Worm (Caenorhabditis elegans) whole organism, early embryonic: Measurements from ENCODE around the gene gly-6.

ENCODE experiments used
- B0310.2 ChIP-seq: sonication (generic microtip); optimal IDR thresholded peaks from 2 replicates; lab custom pipeline; 2016; ENCODE audit warnings: mild to moderate bottlenecking, missing genetic modification characterization, missing compliant biosample characterization
- F13C5.2 ChIP-seq: sonication (generic microtip); optimal IDR thresholded peaks from 2 replicates; lab custom pipeline; 2017; ENCODE audit warnings: mild to moderate bottlenecking, missing genetic modification characterization, inconsistent platforms, missing compliant biosample characterization
- aly-1 ChIP-seq: sonication (generic microtip); optimal IDR thresholded peaks from 2 replicates; lab custom pipeline; 2016; ENCODE audit warnings: missing genetic modification characterization, missing compliant biosample characterization
- ama-1 ChIP-seq: fragments of 150-350 bp; optimal IDR thresholded peaks from 2 replicates; lab custom pipeline; 2014
- ceh-13 ChIP-seq: fragments of 200-800 bp; sonication (Bioruptor generic); optimal IDR thresholded peaks from 2 replicates; lab custom pipeline; 2018; ENCODE audit warnings: mild to moderate bottlenecking, missing genetic modification characterization, missing compliant biosample characterization
- ceh-36 ChIP-seq: sonication (generic microtip); optimal IDR thresholded peaks from 2 replicates; lab custom pipeline; 2016; ENCODE audit warnings: missing genetic modification characterization, inconsistent platforms, missing compliant biosample characterization
- ets-7 ChIP-seq: sonication (generic microtip); optimal IDR thresholded peaks from 2 replicates; lab custom pipeline; 2016; ENCODE audit warnings: missing genotype, missing genetic modification characterization, missing compliant biosample characterization
- flt-1 ChIP-seq: fragments of 200-800 bp; sonication (Bioruptor generic); IDR thresholded peaks from 2 replicates; pipeline ENCODE4 v1.3.6; 2022; ENCODE audit warnings: missing genetic modification characterization, missing compliant biosample characterization
- hmbx-1 ChIP-seq: sonication (generic microtip); optimal IDR thresholded peaks from 2 replicates; lab custom pipeline; 2016; ENCODE audit warnings: mild to moderate bottlenecking, missing genetic modification characterization, missing compliant biosample characterization
- hmg-4 ChIP-seq: fragments of 200-800 bp; sonication (Bioruptor generic); optimal IDR thresholded peaks from 2 replicates; lab custom pipeline; 2018; ENCODE audit warnings: mild to moderate bottlenecking, missing genetic modification characterization, missing compliant biosample characterization
- hnd-1 ChIP-seq: sonication (generic microtip); optimal IDR thresholded peaks from 2 replicates; lab custom pipeline; 2016; ENCODE audit warnings: missing genetic modification characterization, missing compliant biosample characterization
- pes-1 ChIP-seq: fragments of 200-800 bp; sonication (Bioruptor generic); IDR thresholded peaks from 2 replicates; pipeline ENCODE4 v1.3.6; 2022; ENCODE audit warnings: missing genetic modification reagents, missing genetic modification characterization, missing compliant biosample characterization
- scrt-1 ChIP-seq: fragments of 200-800 bp; sonication (Bioruptor generic); IDR thresholded peaks from 2 replicates; pipeline ENCODE4 v1.3.6; 2022; ENCODE audit warnings: missing genetic modification characterization, missing compliant biosample characterization
- sea-1 ChIP-seq: fragments of 200-800 bp; sonication (Bioruptor generic); conservative IDR thresholded peaks from 2 replicates; pipeline ENCODE4 v1.3.6; 2022; ENCODE audit warnings: missing genetic modification characterization, missing compliant biosample characterization
- tbx-11 ChIP-seq: fragments of 200-800 bp; sonication (Bioruptor generic); IDR thresholded peaks from 2 replicates; pipeline ENCODE4 v1.3.6; 2022; ENCODE audit warnings: missing genetic modification characterization, missing compliant biosample characterization
- tbx-37 ChIP-seq: fragments of 200-800 bp; sonication (Bioruptor generic); conservative IDR thresholded peaks from 2 replicates; pipeline ENCODE4 v1.3.6; 2022; ENCODE audit warnings: missing genetic modification reagents, missing genetic modification characterization, missing compliant biosample characterization
- tra-4 ChIP-seq: sonication (generic microtip); optimal IDR thresholded peaks from 2 replicates; lab custom pipeline; 2017; ENCODE audit warnings: missing genetic modification characterization, missing compliant biosample characterization

The gly-6 gene

DNA sequence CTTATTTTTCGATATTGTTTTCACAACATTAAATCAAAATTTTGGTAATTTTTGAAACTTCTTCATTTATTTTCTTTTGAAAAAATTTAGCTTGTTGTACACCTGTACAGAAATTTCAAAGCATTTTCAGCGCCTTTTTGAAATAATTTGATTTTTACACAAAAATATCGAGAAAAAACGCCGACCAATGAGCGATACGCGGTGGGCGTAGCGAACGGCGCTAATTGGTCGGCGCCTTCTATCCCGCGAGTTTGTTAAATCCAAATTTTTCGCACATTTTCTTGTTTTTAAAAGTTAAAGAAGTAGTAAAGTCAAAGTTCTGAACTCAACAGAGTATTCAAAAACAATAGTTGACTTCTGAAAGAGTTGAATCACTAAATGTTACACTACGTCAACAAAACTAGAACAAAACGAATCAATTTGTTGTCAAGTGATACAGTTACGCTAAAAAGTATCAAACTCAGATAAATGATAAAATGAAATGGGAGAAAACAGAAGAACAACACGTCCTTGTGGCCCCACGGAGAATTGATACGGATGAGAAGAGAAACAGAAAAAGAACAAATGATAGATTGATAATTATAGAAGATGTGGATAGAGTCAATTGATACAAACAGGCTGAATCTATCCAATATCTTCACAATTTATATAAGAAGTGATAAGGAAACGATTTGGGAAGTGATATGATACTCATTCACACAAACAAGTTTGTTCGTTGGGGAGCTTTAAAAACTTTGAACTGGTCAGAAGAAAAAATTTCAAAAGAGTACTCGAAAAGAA lies 2.6 kb downstream of the gly-6 start:
- TF ChIP-seq hnd-1 (tag; lab: Kevin White, UChicago) = no peak
- TF ChIP-seq ets-7 (tag; lab: Kevin White, UChicago) = no peak
- TF ChIP-seq hmbx-1 (tag; lab: Kevin White, UChicago) = no peak
- no peak for TF ChIP-seq F13C5.2 (tag; lab: Kevin White, UChicago)
- no peak for TF ChIP-seq aly-1
- no peak for TF ChIP-seq flt-1 (GFP tag; lab: Robert Waterston, UW)
- TF ChIP-seq tbx-11 = no peak
- TF ChIP-seq ceh-36 (tag; lab: Kevin White, UChicago) = no peak
- no peak for TF ChIP-seq ceh-13 (GFP tag; lab: Kevin White, UChicago)
- no peak for TF ChIP-seq hmg-4 (GFP tag; lab: Kevin White, UChicago)
- TF ChIP-seq B0310.2 (tag; lab: Kevin White, UChicago) = no peak
- no peak for TF ChIP-seq tra-4
- no peak for TF ChIP-seq pes-1 (GFP tag; lab: Robert Waterston, UW)
- no peak for TF ChIP-seq sea-1
- TF ChIP-seq scrt-1 (GFP tag; lab: Robert Waterston, UW) = no peak
- no peak for TF ChIP-seq ama-1 (lab: Kevin White, UChicago)
- no peak for TF ChIP-seq tbx-37 (GFP tag; lab: Robert Waterston, UW)

DNA sequence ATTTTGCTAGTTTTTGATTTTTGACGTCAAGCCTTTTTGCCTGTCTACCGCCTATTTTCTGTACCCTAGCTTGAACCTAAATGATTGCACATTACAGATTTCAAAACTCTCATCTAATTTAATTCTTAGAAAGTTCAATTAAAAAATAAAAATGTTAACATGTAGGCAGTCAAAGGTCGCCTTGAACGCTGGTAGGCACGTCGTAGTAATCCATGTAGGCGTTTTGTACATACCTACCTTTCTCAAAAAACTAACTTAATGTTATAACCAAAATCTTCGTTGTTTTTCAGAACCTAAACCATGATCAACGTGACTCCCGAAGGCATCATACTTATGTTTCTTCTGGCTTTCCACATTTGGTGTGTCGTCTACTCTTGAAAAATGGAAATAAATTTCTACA lies 7.2 kb downstream of the gly-6 start, which contains the start of gene H38K22.9:
Gene H38K22.9 (plus strand): TSS at position 301 of the 400 bp plus-strand sequence.
- no peak for TF ChIP-seq hmg-4 (GFP tag; lab: Kevin White, UChicago)

DNA sequence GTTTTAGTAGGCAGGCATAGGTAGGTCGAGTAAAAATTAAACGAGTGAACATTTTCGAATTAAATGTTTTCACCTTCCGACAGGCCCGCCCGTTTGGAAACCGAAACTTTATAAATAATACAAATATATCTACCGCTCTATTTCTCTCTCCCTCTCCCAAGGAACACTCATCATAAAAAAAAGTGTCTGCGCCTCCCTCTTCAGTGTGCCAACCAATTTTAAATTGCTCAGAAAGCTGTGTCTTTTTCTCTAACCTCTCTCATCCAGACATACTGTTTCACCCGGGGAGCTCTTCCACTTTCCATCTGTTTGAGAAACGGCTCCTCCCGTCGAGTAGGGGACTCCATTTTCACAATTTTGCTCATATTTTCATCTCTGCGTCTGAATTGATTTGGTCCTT lies 7.9 kb downstream of the gly-6 start:
- TF ChIP-seq F13C5.2 (tag; lab: Kevin White, UChicago) = no peak
- no peak for TF ChIP-seq ceh-36 (tag; lab: Kevin White, UChicago)
- no peak for TF ChIP-seq hnd-1 (tag; lab: Kevin White, UChicago)
- TF ChIP-seq tbx-11 = no peak
- TF ChIP-seq sea-1 = no peak
- TF ChIP-seq tra-4 = no peak
- no peak for TF ChIP-seq flt-1 (GFP tag; lab: Robert Waterston, UW)
- no peak for TF ChIP-seq ceh-13 (GFP tag; lab: Kevin White, UChicago)

DNA sequence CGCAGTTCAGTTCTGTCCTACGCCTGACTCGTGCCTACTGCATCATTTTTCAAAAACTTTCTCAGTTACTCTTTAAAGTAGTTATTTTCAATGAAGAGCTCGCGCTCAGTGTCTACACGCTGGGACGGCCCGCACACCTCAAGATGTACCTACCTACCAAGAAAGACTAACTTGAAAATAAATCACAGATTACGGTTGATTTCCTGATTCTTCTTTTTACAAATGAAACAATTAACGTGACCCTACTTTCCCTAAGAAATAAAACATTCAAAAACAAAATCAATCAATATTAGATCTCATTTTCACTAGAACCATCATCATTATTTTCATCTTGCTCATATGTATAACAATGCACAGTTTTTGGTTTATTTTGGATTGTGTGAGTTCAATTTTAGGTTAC lies 9.6 kb downstream of the gly-6 start, which contains the start of gene H38K22.7:
Gene H38K22.7 (plus strand): TSS at position 301 of the 400 bp plus-strand sequence.
- no peak for TF ChIP-seq ets-7 (tag; lab: Kevin White, UChicago)
- TF ChIP-seq tbx-11 = no peak
- no peak for TF ChIP-seq B0310.2 (tag; lab: Kevin White, UChicago)
- TF ChIP-seq sea-1 = no peak
- no peak for TF ChIP-seq ceh-36 (tag; lab: Kevin White, UChicago)
- no peak for TF ChIP-seq ceh-13 (GFP tag; lab: Kevin White, UChicago)
- no peak for TF ChIP-seq tra-4
- no peak for TF ChIP-seq aly-1
- no peak for TF ChIP-seq hnd-1 (tag; lab: Kevin White, UChicago)
- no peak for TF ChIP-seq ama-1 (lab: Kevin White, UChicago)
- no peak for TF ChIP-seq F13C5.2 (tag; lab: Kevin White, UChicago)
- no peak for TF ChIP-seq flt-1 (GFP tag; lab: Robert Waterston, UW)
- no peak for TF ChIP-seq hmbx-1 (tag; lab: Kevin White, UChicago)
- TF ChIP-seq hmg-4 (GFP tag; lab: Kevin White, UChicago) = no peak
- no peak for TF ChIP-seq scrt-1 (GFP tag; lab: Robert Waterston, UW)
- no peak for TF ChIP-seq pes-1 (GFP tag; lab: Robert Waterston, UW)
- TF ChIP-seq tbx-37 (GFP tag; lab: Robert Waterston, UW) = no peak

DNA sequence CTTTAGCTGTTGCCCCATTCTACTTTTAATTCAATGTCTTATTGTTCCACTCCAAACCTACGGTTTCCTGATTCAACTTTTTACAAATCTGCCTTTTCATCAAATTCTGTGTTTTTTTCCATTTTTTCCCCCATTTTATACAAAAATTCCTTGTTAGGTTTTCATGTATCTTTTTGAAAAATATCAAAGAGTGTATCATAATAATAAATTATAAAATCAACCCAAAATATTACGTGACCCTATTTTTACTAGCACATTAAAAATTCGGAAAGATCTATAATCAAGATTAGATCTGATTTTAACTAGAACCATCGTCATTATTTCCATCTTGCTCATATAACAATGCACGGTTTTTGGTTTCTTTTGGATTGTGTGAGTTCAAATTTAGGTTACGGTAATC lies 10.9 kb downstream of the gly-6 start, which contains the start of gene H38K22.6:
Gene H38K22.6 (plus strand): TSS at position 301 of the 400 bp plus-strand sequence.
- no peak for TF ChIP-seq tbx-11
- TF ChIP-seq pes-1 (GFP tag; lab: Robert Waterston, UW) = no peak
- TF ChIP-seq tbx-37 (GFP tag; lab: Robert Waterston, UW) = no peak
- TF ChIP-seq scrt-1 (GFP tag; lab: Robert Waterston, UW) = no peak

DNA sequence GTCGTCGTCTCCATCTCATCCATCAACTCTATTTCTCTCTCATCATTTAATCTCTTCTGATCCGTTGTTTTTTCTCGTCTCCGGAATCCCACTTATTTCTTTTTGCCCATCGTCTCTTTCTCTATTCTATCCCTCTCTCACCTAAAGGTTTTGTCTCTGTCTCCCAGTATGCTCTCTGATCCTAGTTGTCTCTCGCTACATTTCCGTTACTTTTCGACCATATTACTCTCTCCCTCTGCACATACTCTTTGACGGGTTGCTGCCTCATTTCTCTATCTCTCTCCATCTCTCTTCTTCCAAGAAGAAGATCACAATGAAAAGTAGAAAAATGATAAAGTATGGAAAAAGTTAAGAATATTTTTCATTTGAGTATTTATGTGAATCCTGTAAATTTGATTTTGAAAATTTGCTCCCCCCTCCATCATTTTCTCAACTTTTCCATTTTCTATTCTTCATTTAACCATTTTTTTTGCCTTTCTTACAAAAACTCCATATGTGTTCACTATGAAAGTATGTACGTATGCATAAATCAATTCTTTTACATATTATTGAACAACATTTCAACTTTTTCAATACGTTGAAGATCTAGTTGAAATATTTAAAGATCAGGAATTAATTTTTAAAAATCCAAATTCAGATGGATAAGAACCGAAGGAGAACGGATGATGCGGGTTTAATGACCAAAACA lies 13.8 kb downstream of the gly-6 start, which contains the start of gene tag-131:
Gene tag-131 (plus strand): TSS at position 638 of the 688 bp plus-strand sequence.
- TF ChIP-seq sea-1 = no peak
- no peak for TF ChIP-seq tbx-11
- TF ChIP-seq scrt-1 (GFP tag; lab: Robert Waterston, UW) = no peak
- no peak for TF ChIP-seq ceh-13 (GFP tag; lab: Kevin White, UChicago)
- no peak for TF ChIP-seq hmg-4 (GFP tag; lab: Kevin White, UChicago)

DNA sequence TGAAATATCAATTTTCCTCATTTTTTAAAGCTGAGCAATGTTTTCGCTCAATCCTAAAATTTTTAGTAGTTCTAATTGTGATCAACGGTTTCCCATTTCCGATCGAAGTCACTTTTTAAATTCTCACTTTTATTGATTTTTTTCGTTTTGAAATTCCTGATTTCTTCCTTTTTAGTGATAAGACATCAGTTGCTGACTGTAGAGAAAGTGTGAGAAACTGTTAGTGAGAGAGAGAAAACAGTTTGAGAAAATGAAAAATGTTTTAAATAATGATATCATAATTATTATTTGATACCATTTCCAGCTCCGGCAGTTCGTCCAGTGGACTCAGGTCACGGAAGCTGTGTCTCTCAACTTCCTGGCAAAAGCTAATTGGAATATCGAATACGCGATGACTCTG lies 16.5 kb downstream of the gly-6 start:
- no peak for TF ChIP-seq tra-4
- TF ChIP-seq hnd-1 (tag; lab: Kevin White, UChicago) = no peak
- no peak for TF ChIP-seq hmg-4 (GFP tag; lab: Kevin White, UChicago)
- no peak for TF ChIP-seq ceh-13 (GFP tag; lab: Kevin White, UChicago)
- TF ChIP-seq tbx-37 (GFP tag; lab: Robert Waterston, UW) = no peak
- TF ChIP-seq B0310.2 (tag; lab: Kevin White, UChicago) = no peak
- no peak for TF ChIP-seq sea-1
- no peak for TF ChIP-seq hmbx-1 (tag; lab: Kevin White, UChicago)
- no peak for TF ChIP-seq F13C5.2 (tag; lab: Kevin White, UChicago)
- no peak for TF ChIP-seq flt-1 (GFP tag; lab: Robert Waterston, UW)
- no peak for TF ChIP-seq aly-1
- TF ChIP-seq ama-1 (lab: Kevin White, UChicago) = no peak
- TF ChIP-seq ceh-36 (tag; lab: Kevin White, UChicago) = no peak
